Fruit fly (Drosophila melanogaster): Measurements from ENCODE around the gene Efa6.

The Efa6 gene

DNA sequence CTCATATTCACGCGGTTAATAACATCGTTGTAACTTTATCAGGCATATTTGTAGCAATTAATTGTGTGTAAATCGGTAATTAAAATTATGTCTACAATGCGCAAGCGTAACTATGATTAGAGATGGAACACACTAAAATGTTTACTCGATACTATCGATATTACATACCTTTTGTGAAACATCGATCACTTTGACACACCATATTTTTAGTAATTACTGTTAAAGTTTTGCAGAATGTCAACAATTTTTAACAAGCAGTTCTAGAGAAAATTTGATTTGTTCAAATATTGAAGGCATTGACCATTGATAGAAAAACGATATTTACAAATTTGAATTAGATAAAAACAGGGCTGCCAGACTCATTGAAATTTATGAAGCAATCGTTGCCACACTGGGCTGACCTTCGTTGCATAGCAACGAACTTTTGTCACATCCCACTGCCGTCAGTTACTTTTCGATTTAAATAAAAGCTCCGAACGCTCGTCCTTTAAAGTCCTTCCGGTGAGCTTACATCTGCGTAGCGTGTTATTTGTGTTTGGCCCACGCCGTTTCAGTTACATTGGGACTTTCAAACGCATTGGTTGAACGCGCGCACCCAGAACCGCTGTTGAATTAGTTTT lies 51.8 kb downstream of the Efa6 start, which contains the start of the genes loco and wake (continued):
- no peak for TF ChIP-seq sc (optimal IDR thresholded peaks at IDR 0.05)
- no peak for TF ChIP-seq sc (GFP tag; optimal IDR thresholded peaks at IDR 0.05)
- TF ChIP-seq Sry-δ (GFP tag; optimal IDR thresholded peaks at IDR 0.05): peak; percentile 96
- no peak for TF ChIP-seq esg (GFP tag; conservative IDR thresholded peaks at IDR 0.05)
- no peak for TF ChIP-seq ERR (GFP tag; optimal IDR thresholded peaks at IDR 0.05)
- no peak for TF ChIP-seq Poxn (GFP tag; IDR thresholded peaks at IDR 0.05)
- no peak for TF ChIP-seq Hr3 (GFP tag; optimal IDR thresholded peaks at IDR 0.05)
- no peak for TF ChIP-seq NK7.1 (GFP tag; optimal IDR thresholded peaks at IDR 0.05)
- no peak for TF ChIP-seq emc (GFP tag; optimal IDR thresholded peaks at IDR 0.05)
- TF ChIP-seq Optix (GFP tag; IDR thresholded peaks at IDR 0.05): no peak
- no peak for TF ChIP-seq rib (GFP tag; IDR thresholded peaks at IDR 0.05)
- TF ChIP-seq abd-A (tag; optimal IDR thresholded peaks at IDR 0.05): peak; percentile 4
- TF ChIP-seq CG12104 (GFP tag; optimal IDR thresholded peaks at IDR 0.05): no peak
- no peak for TF ChIP-seq her (GFP tag; optimal IDR thresholded peaks at IDR 0.05)
- TF ChIP-seq schlank (tag; optimal IDR thresholded peaks at IDR 0.05): no peak
- TF ChIP-seq bigmax (GFP tag; optimal IDR thresholded peaks at IDR 0.05): no peak
- no peak for TF ChIP-seq CG13775 (GFP tag; optimal IDR thresholded peaks at IDR 0.05)
- peak; percentile 64 for TF ChIP-seq phol (tag; optimal IDR thresholded peaks at IDR 0.05)
- peak; percentile 98 for TF ChIP-seq ewg (GFP tag; optimal IDR thresholded peaks at IDR 0.05)
- no peak for TF ChIP-seq CG10366 (GFP tag; IDR thresholded peaks at IDR 0.05)
- TF ChIP-seq CG1792 (GFP tag; optimal IDR thresholded peaks at IDR 0.05): no peak
- peak; percentile 21 for TF ChIP-seq Spps (tag; optimal IDR thresholded peaks at IDR 0.05)
- TF ChIP-seq CG42726 (GFP tag; IDR thresholded peaks at IDR 0.05; ENCODE audit: partially characterized antibody): no peak; the same call in none of the 2 replicates
- no peak for TF ChIP-seq CG1602 (GFP tag; optimal IDR thresholded peaks at IDR 0.05)
- no peak for TF ChIP-seq Dek (tag; optimal IDR thresholded peaks at IDR 0.05)
- TF ChIP-seq usp (GFP tag; optimal IDR thresholded peaks at IDR 0.05): no peak
- peak; percentile 96 for TF ChIP-seq CG13287 (GFP tag; IDR thresholded peaks at IDR 0.05; ENCODE audit: partially characterized antibody)
- no peak for TF ChIP-seq CG14014 (GFP tag; IDR thresholded peaks at IDR 0.05)
- no peak for TF ChIP-seq ind (GFP tag; optimal IDR thresholded peaks at IDR 0.05)
- TF ChIP-seq HLH4C (GFP tag; IDR thresholded peaks at IDR 0.05; ENCODE audit: partially characterized antibody): peak; percentile 87
- no peak for TF ChIP-seq PHDP (tag; optimal IDR thresholded peaks at IDR 0.05)
- no peak for TF ChIP-seq Camta (GFP tag; optimal IDR thresholded peaks at IDR 0.05)
- TF ChIP-seq Blimp-1 (GFP tag; optimal IDR thresholded peaks at IDR 0.05): no peak
- peak; percentile 4 for TF ChIP-seq Dip3 (GFP tag; optimal IDR thresholded peaks at IDR 0.05)
- TF ChIP-seq CG33213 (GFP tag; optimal IDR thresholded peaks at IDR 0.05): peak; percentile 83
- TF ChIP-seq CG16815 (GFP tag; optimal IDR thresholded peaks at IDR 0.05): no peak
- no peak for TF ChIP-seq CG3065 (GFP tag; optimal IDR thresholded peaks at IDR 0.05)
- TF ChIP-seq dati (GFP tag; IDR thresholded peaks at IDR 0.05): no peak
- no peak for TF ChIP-seq ash1 (GFP tag; optimal IDR thresholded peaks at IDR 0.05)
- no peak for TF ChIP-seq CG3281 (GFP tag; optimal IDR thresholded peaks at IDR 0.05)
- peak; percentile 5 for TF ChIP-seq ems (GFP tag; optimal IDR thresholded peaks at IDR 0.05)
- TF ChIP-seq CG11093 (GFP tag; IDR thresholded peaks at IDR 0.05): no peak
- no peak for TF ChIP-seq CG7357 (GFP tag; IDR thresholded peaks at IDR 0.05)
- TF ChIP-seq Usf (GFP tag; optimal IDR thresholded peaks at IDR 0.05): no peak
- TF ChIP-seq CG12391 (tag; optimal IDR thresholded peaks at IDR 0.05): peak; percentile 53
- TF ChIP-seq fd96Cb (tag; optimal IDR thresholded peaks at IDR 0.05): no peak
- TF ChIP-seq CG13296 (GFP tag; optimal IDR thresholded peaks at IDR 0.05): no peak
- TF ChIP-seq CG10321 (GFP tag; IDR thresholded peaks at IDR 0.05): no peak
- no peak for TF ChIP-seq disco-r (GFP tag; optimal IDR thresholded peaks at IDR 0.05)
- no peak for TF ChIP-seq CG4404 (GFP tag; IDR thresholded peaks at IDR 0.05)
- peak; percentile 53 for TF ChIP-seq nmo (GFP tag; optimal IDR thresholded peaks at IDR 0.05)
- TF ChIP-seq Dref (GFP tag; IDR thresholded peaks at IDR 0.05): peak; percentile 71
